Worm (Caenorhabditis elegans) whole organism, L4 larva: ENCODE data around the gene srx-85.

Source experiments
- D1046.2 ChIP-seq: fragments of 200-800 bp; sonication (Bioruptor generic); IDR thresholded peaks from 2 replicates; pipeline ENCODE4 v1.3.6; 2022; ENCODE audit warnings: missing genetic modification characterization, missing compliant biosample characterization
- F37D6.2 ChIP-seq: sonication (generic microtip); optimal IDR thresholded peaks from 2 replicates; lab custom pipeline; 2016; ENCODE audit warnings: mild to moderate bottlenecking, missing genetic modification characterization, missing compliant biosample characterization
- F49E8.2 ChIP-seq: sonication (generic microtip); optimal IDR thresholded peaks from 2 replicates; lab custom pipeline; 2016; ENCODE audit warnings: missing compliant biosample characterization, mild to moderate bottlenecking, missing genetic modification characterization, borderline replicate concordance
- Y48G9A.11 ChIP-seq: fragments of 200-800 bp; sonication (Bioruptor generic); IDR thresholded peaks from 2 replicates; pipeline ENCODE4 v1.3.6; 2022; ENCODE audit warnings: missing genetic modification reagents, missing genetic modification characterization, missing compliant biosample characterization
- Y5F2A.4 ChIP-seq: fragments of 200-800 bp; sonication (Bioruptor generic); optimal IDR thresholded peaks from 2 replicates; lab custom pipeline; 2018; ENCODE audit warnings: mild to moderate bottlenecking, missing genetic modification characterization, missing compliant biosample characterization
- Y75B8A.6 ChIP-seq: fragments of 200-800 bp; sonication (Bioruptor generic); IDR thresholded peaks from 2 replicates; pipeline ENCODE4 v1.3.6; 2022; ENCODE audit warnings: missing genetic modification reagents, missing genetic modification characterization, missing compliant biosample characterization
- ZK337.2 ChIP-seq: fragments of 200-800 bp; sonication (Bioruptor generic); IDR thresholded peaks from 2 replicates; pipeline ENCODE4 v1.3.6; 2022; ENCODE audit warnings: missing genetic modification reagents, missing genetic modification characterization, missing compliant biosample characterization
- ZK546.5 ChIP-seq, 2 experiments: sonication (generic microtip); optimal IDR thresholded peaks; 2 replicates each; lab custom pipeline; 2017; ENCODE audit warnings: missing biosample characterization in 2 of 2, missing genetic modification characterization in 2 of 2
- aha-1 ChIP-seq: fragments of 150-350 bp; peaks from one replicate; lab custom pipeline; 2014; ENCODE audit warnings: missing biosample characterization, missing genetic modification characterization
- ceh-20 ChIP-seq: fragments of 200-800 bp; sonication (Bioruptor generic); IDR thresholded peaks from 2 replicates; pipeline ENCODE4 v1.3.6; 2022; ENCODE audit warnings: missing genetic modification reagents, missing genetic modification characterization, missing compliant biosample characterization
- ceh-28 ChIP-seq: fragments of 150-350 bp; optimal IDR thresholded peaks from 2 replicates; lab custom pipeline; 2014; ENCODE audit warnings: missing biosample characterization, missing genetic modification reagents, missing genetic modification characterization
- ceh-62 ChIP-seq: sonication (generic microtip); optimal IDR thresholded peaks from 2 replicates; lab custom pipeline; 2017; ENCODE audit warnings: missing biosample characterization, missing genetic modification characterization
- daf-16 ChIP-seq, 3 experiments: sonication (generic microtip); optimal IDR thresholded peaks; 2 replicates each; lab custom pipeline; 2016 to 2017; ENCODE audit warnings: missing genetic modification characterization in 3 of 3, missing genetic modification reagents in 3 of 3, mild to moderate bottlenecking in 2 of 3, missing compliant biosample characterization in 2 of 3, missing biosample characterization in 1 of 3, moderate library complexity in 1 of 3
- daf-19 ChIP-seq: fragments of 200-800 bp; sonication (Bioruptor generic); conservative IDR thresholded peaks from 2 replicates; pipeline ENCODE4 v1.3.6; 2022; ENCODE audit warnings: missing genetic modification characterization, missing compliant biosample characterization
- dmd-6 ChIP-seq: fragments of 200-800 bp; sonication (Bioruptor generic); IDR thresholded peaks from 2 replicates; pipeline ENCODE4 v1.3.6; 2022; ENCODE audit warnings: missing genetic modification reagents, missing genetic modification characterization, missing compliant biosample characterization
- dmd-8 ChIP-seq: fragments of 200-800 bp; sonication (Bioruptor generic); IDR thresholded peaks from 2 replicates; pipeline ENCODE4 v1.3.6; 2022; ENCODE audit warnings: missing genetic modification characterization, missing compliant biosample characterization
- dpl-1 ChIP-seq: fragments of 150-350 bp; optimal IDR thresholded peaks from 2 replicates; lab custom pipeline; 2014; ENCODE audit warnings: missing biosample characterization, missing genetic modification reagents, missing genetic modification characterization
- dve-1 ChIP-seq: sonication (generic microtip); optimal IDR thresholded peaks from 2 replicates; lab custom pipeline; 2017; ENCODE audit warnings: antibody characterized with exemption, mild to moderate bottlenecking, missing genetic modification characterization, missing compliant biosample characterization; ENCODE audit not compliant: insufficient read depth
- egl-43 ChIP-seq: fragments of 200-800 bp; sonication (Bioruptor generic); IDR thresholded peaks from 2 replicates; pipeline ENCODE4 v1.3.6; 2022; ENCODE audit warnings: missing genetic modification reagents, missing genetic modification characterization, missing compliant biosample characterization
- fkh-10 ChIP-seq: fragments of 150-350 bp; optimal IDR thresholded peaks from 2 replicates; lab custom pipeline; 2014; ENCODE audit warnings: missing biosample characterization, missing genetic modification reagents, missing genetic modification characterization
- hif-1 ChIP-seq, 2 experiments: sonication (generic microtip); optimal IDR thresholded peaks; 2 replicates each; lab custom pipeline; 2016 to 2017; ENCODE audit warnings: missing compliant biosample characterization in 2 of 2, missing genetic modification characterization in 2 of 2, missing genetic modification reagents in 2 of 2, missing genotype in 2 of 2, mild to moderate bottlenecking in 1 of 2
- hmg-1.1 ChIP-seq: fragments of 200-800 bp; sonication (Bioruptor generic); IDR thresholded peaks from 2 replicates; pipeline ENCODE4 v1.3.6; 2022; ENCODE audit warnings: missing genetic modification reagents, missing genetic modification characterization, missing compliant biosample characterization
- lim-7 ChIP-seq: fragments of 200-800 bp; sonication (Bioruptor generic); IDR thresholded peaks from 2 replicates; pipeline ENCODE4 v1.3.6; 2022; ENCODE audit warnings: missing genetic modification characterization, missing compliant biosample characterization
- lin-13 ChIP-seq: fragments of 150-350 bp; optimal IDR thresholded peaks from 2 replicates; lab custom pipeline; 2014; ENCODE audit warnings: missing biosample characterization, missing genetic modification reagents, missing genetic modification characterization
- lin-29 ChIP-seq: fragments of 200-800 bp; sonication (Bioruptor generic); IDR thresholded peaks from 2 replicates; pipeline ENCODE4 v1.3.6; 2022; ENCODE audit warnings: missing genetic modification reagents, missing genetic modification characterization, missing compliant biosample characterization
- lin-39 ChIP-seq: fragments of 150-350 bp; optimal IDR thresholded peaks from 2 replicates; lab custom pipeline; 2014; ENCODE audit warnings: missing biosample characterization, missing genetic modification reagents, missing genetic modification characterization
- lir-3 ChIP-seq: sonication (generic microtip); optimal IDR thresholded peaks from 2 replicates; lab custom pipeline; 2016; ENCODE audit warnings: mild to moderate bottlenecking, missing genetic modification characterization, missing compliant biosample characterization
- lsy-2 ChIP-seq, 2 experiments: fragments of 150-350 bp in 1 of 2; sonication (generic microtip) in 1 of 2; optimal IDR thresholded peaks; 2 replicates each; lab custom pipeline; 2014 to 2017; ENCODE audit warnings: missing biosample characterization in 2 of 2, missing genetic modification characterization in 2 of 2
- mep-1 ChIP-seq: fragments of 150-350 bp; sonication (generic microtip); optimal IDR thresholded peaks from 3 replicates; lab custom pipeline; 2014; ENCODE audit warnings: missing biosample characterization, missing genetic modification characterization
- mxl-2 ChIP-seq: fragments of 200-800 bp; sonication (Bioruptor generic); conservative IDR thresholded peaks from 2 replicates; pipeline ENCODE4 v1.3.6; 2022; ENCODE audit warnings: missing genetic modification reagents, missing genetic modification characterization, missing compliant biosample characterization
- mxl-3 ChIP-seq: fragments of 200-800 bp; sonication (Bioruptor generic); optimal IDR thresholded peaks from 2 replicates; lab custom pipeline; 2018; ENCODE audit warnings: mild to moderate bottlenecking, missing genetic modification characterization, missing compliant biosample characterization
- nhr-10 ChIP-seq: fragments of 150-350 bp; optimal IDR thresholded peaks from 2 replicates; lab custom pipeline; 2014; ENCODE audit warnings: missing biosample characterization, missing genetic modification characterization
- nhr-111 ChIP-seq: fragments of 200-800 bp; sonication (Bioruptor generic); optimal IDR thresholded peaks from 2 replicates; lab custom pipeline; 2018; ENCODE audit warnings: mild to moderate bottlenecking, missing genetic modification characterization, missing compliant biosample characterization
- nhr-237 ChIP-seq: sonication (generic microtip); optimal IDR thresholded peaks from 2 replicates; lab custom pipeline; 2017; ENCODE audit warnings: missing biosample characterization, missing genetic modification characterization
- nhr-42 ChIP-seq: fragments of 200-800 bp; sonication (Bioruptor generic); IDR thresholded peaks from 2 replicates; pipeline ENCODE4 v1.3.6; 2022; ENCODE audit warnings: missing genetic modification characterization, missing compliant biosample characterization
- nhr-48 ChIP-seq: sonication (generic microtip); optimal IDR thresholded peaks from 2 replicates; lab custom pipeline; 2016; ENCODE audit warnings: mild to moderate bottlenecking, missing genetic modification characterization, missing compliant biosample characterization
- nhr-76 ChIP-seq: fragments of 150-350 bp; optimal IDR thresholded peaks from 2 replicates; lab custom pipeline; 2014; ENCODE audit warnings: missing biosample characterization, missing genetic modification characterization
- pha-4 ChIP-seq, 2 experiments: fragments of 150-350 bp in 1 of 2; fragments of 200-800 bp in 1 of 2; sonication (Bioruptor generic) in 1 of 2; IDR thresholded peaks in 1 of 2; optimal IDR thresholded peaks in 1 of 2; 2 replicates each; pipeline versions ENCODE4 v1.3.6 to Lab custom; 2014 to 2022; ENCODE audit warnings: missing genetic modification characterization in 2 of 2, missing genetic modification reagents in 2 of 2, missing biosample characterization in 1 of 2, missing compliant biosample characterization in 1 of 2
- php-3 ChIP-seq: fragments of 200-800 bp; sonication (Bioruptor generic); IDR thresholded peaks from 2 replicates; pipeline ENCODE4 v1.3.6; 2022; ENCODE audit warnings: missing genetic modification reagents, missing genetic modification characterization, missing compliant biosample characterization
- sdz-12 ChIP-seq: fragments of 200-800 bp; sonication (Bioruptor generic); optimal IDR thresholded peaks from 2 replicates; lab custom pipeline; 2018; ENCODE audit warnings: mild to moderate bottlenecking, missing genetic modification characterization, missing compliant biosample characterization
- snpc-4 ChIP-seq: fragments of 150-350 bp; optimal IDR thresholded peaks from 2 replicates; lab custom pipeline; 2014; ENCODE audit warnings: missing biosample characterization, missing genetic modification characterization
- spr-1 ChIP-seq: sonication (generic microtip); optimal IDR thresholded peaks from 2 replicates; lab custom pipeline; 2016; ENCODE audit warnings: mild to moderate bottlenecking, missing genetic modification characterization, missing compliant biosample characterization
- tag-97 ChIP-seq: fragments of 200-800 bp; sonication (Bioruptor generic); IDR thresholded peaks from 2 replicates; pipeline ENCODE4 v1.3.6; 2022; ENCODE audit warnings: missing genetic modification characterization, missing compliant biosample characterization
- unc-130 ChIP-seq: sonication (generic microtip); optimal IDR thresholded peaks from 2 replicates; lab custom pipeline; 2016; ENCODE audit warnings: missing genetic modification reagents, missing genetic modification characterization, missing compliant biosample characterization
- zag-1 ChIP-seq: fragments of 150-350 bp; optimal IDR thresholded peaks from 2 replicates; lab custom pipeline; 2014; ENCODE audit warnings: missing biosample characterization, missing genetic modification characterization
- zfp-3 ChIP-seq: fragments of 200-800 bp; sonication (Bioruptor generic); conservative IDR thresholded peaks from 2 replicates; pipeline ENCODE4 v1.3.6; 2022; ENCODE audit warnings: missing genetic modification reagents, missing genetic modification characterization, missing compliant biosample characterization
- zip-11 ChIP-seq: fragments of 200-800 bp; sonication (Bioruptor generic); IDR thresholded peaks from 2 replicates; pipeline ENCODE4 v1.3.6; 2022; ENCODE audit warnings: missing genetic modification characterization, missing compliant biosample characterization
- zip-2 ChIP-seq: fragments of 150-350 bp; optimal IDR thresholded peaks from 2 replicates; lab custom pipeline; 2014; ENCODE audit warnings: missing biosample characterization, missing genetic modification characterization
- ztf-11 ChIP-seq: fragments of 150-350 bp; optimal IDR thresholded peaks from 2 replicates; lab custom pipeline; 2014; ENCODE audit warnings: missing biosample characterization, missing genetic modification characterization
- ztf-7 ChIP-seq: fragments of 150-350 bp; optimal IDR thresholded peaks from 2 replicates; lab custom pipeline; 2014; ENCODE audit warnings: missing biosample characterization, missing genetic modification characterization

The srx-85 gene

ce11 chrV:11531831-11532534 is 20.5 kb upstream of the srx-85 start:
- TF ChIP-seq ztf-7 (tag; lab: Kevin White, UChicago) (no peak), tag-97 (GFP tag; lab: Robert Waterston, UW) (no peak), lin-29 (GFP tag; lab: Robert Waterston, UW) (0 out of 2 replicates have a peak, but pooled peaks have one; percentile 29), ztf-11 (tag; lab: Kevin White, UChicago) (no peak), nhr-48 (tag; lab: Kevin White, UChicago) (peak; percentile 89), zip-2 (tag; lab: Kevin White, UChicago) (no peak), hif-1 (tag; optimal IDR thresholded peaks at IDR 0.05; lab: Kevin White, UChicago) (peak in 1 of 2 experiments; percentile 71), daf-16 (GFP tag; optimal IDR thresholded peaks at IDR 0.05; lab: Kevin White, UChicago) (peak; percentile 62 to 96), daf-16 (tag; optimal IDR thresholded peaks at IDR 0.05; lab: Kevin White, UChicago) (peak; percentile 91), lim-7 (GFP tag; lab: Robert Waterston, UW) (no peak), ceh-28 (tag; lab: Kevin White, UChicago) (no peak), fkh-10 (GFP tag; lab: Kevin White, UChicago) (no peak), zag-1 (tag; lab: Kevin White, UChicago) (no peak), zfp-3 (GFP tag; lab: Robert Waterston, UW) (peak; percentile 43; the same call in 1 of the 2 replicates), nhr-237 (no peak), lsy-2 (tag; optimal IDR thresholded peaks at IDR 0.05; lab: Kevin White, UChicago) (peak; percentile 63 to 77), sdz-12 (GFP tag; lab: Kevin White, UChicago) (no peak), dve-1 (tag; lab: Kevin White, UChicago) (peak; percentile 92), Y5F2A.4 (no peak), ceh-20 (GFP tag; lab: Robert Waterston, UW) (peak; percentile 59; the same call in 1 of the 2 replicates), ZK337.2 (GFP tag; lab: Robert Waterston, UW) (no peak), F49E8.2 (tag; lab: Kevin White, UChicago) (no peak), nhr-111 (GFP tag; lab: Kevin White, UChicago) (no peak), Y48G9A.11 (GFP tag; lab: Robert Waterston, UW) (no peak), aha-1 (tag; lab: Kevin White, UChicago) (peak; percentile 88), mxl-3 (GFP tag; lab: Kevin White, UChicago) (peak; percentile 98), egl-43 (GFP tag; lab: Robert Waterston, UW) (no peak), dmd-8 (GFP tag; lab: Robert Waterston, UW) (no peak), lin-39 (no peak), nhr-10 (peak; percentile 62), F37D6.2 (tag; lab: Kevin White, UChicago) (no peak), php-3 (GFP tag; lab: Robert Waterston, UW) (0 out of 2 replicates have a peak, but pooled peaks have one; percentile 45), lin-13 (GFP tag; lab: Kevin White, UChicago) (peak; percentile 30), nhr-42 (GFP tag; lab: Robert Waterston, UW) (no peak), pha-4 (GFP tag; IDR thresholded peaks at IDR 0.05; lab: Robert Waterston, UW) (peak; percentile 59; the same call in 1 of the 2 replicates), pha-4 (tag; optimal IDR thresholded peaks at IDR 0.05; lab: Kevin White, UChicago) (peak; percentile 46), lir-3 (no peak), dmd-6 (GFP tag; lab: Robert Waterston, UW) (peak; percentile 92), ceh-62 (tag; lab: Kevin White, UChicago) (no peak), D1046.2 (GFP tag; lab: Robert Waterston, UW) (no peak), unc-130 (GFP tag; lab: Kevin White, UChicago) (no peak), mep-1 (tag; lab: Kevin White, UChicago) (peak; percentile 81), Y75B8A.6 (GFP tag; lab: Robert Waterston, UW) (no peak), ZK546.5 (tag; optimal IDR thresholded peaks at IDR 0.05; lab: Kevin White, UChicago) (no peak), mxl-2 (GFP tag; lab: Robert Waterston, UW) (no peak), spr-1 (tag; lab: Kevin White, UChicago) (peak; percentile 42), nhr-76 (tag; lab: Kevin White, UChicago) (no peak), daf-19 (no peak), dpl-1 (no peak), hmg-1.1 (GFP tag; lab: Robert Waterston, UW) (peak; percentile 62), snpc-4 (tag; lab: Kevin White, UChicago) (no peak), zip-11 (no peak)
